Fruit fly (Drosophila melanogaster): Measurements from ENCODE around the gene CG42813.

The CG42813 gene

DNA sequence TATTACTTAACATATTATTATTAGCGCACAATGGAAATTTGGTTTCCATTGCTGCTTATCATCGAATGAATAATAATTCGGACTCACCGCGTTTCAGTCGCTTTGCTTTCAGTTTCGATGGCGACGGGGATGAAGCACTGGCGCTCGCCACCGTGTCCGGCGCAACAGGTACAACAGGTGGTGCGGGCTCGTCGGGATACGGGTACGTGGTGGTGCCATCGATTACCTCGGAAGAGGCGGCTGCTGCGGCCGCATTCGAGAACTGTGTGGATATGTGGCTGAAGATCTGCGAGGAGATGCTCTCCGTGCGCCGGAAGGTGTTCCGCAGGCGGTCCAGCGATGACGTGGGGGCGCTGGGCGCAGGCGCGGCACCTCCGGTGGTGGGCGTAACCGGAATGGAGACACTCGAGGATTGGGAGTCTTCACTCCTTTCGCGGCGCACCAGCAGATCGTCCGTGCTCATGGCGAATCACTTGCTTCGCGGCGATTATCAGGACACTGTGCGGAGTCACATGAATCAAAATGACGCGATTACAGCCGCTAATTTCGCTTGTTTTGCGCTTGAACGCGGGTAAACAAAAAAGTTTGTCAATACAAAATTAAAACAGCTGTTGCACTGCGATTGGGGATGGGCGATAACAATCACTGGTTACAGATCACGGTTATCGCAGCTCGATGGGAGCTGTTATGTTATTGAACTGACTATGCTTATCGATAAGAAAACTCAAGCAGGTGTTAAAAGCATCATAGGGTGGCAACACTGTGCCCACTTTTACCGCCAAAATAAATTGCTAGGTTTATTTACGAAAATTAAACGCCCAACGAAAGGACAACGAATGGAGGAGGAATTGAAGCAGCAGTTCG, 10.3 kb upstream of the CG42813 start, which contains the start of the genes CG31064 and PolA2 (continued):
- TF ChIP-seq psq (GFP tag; optimal IDR thresholded peaks at IDR 0.05) (no peak), Usf (GFP tag; optimal IDR thresholded peaks at IDR 0.05) (no peak), CG7745 (tag; optimal IDR thresholded peaks at IDR 0.05) (no peak), CkIIα-i1 (GFP tag; IDR thresholded peaks at IDR 0.05) (no peak), Neu2 (GFP tag; optimal IDR thresholded peaks at IDR 0.05; ENCODE audit: borderline replicate concordance) (no peak), CG14710 (tag; optimal IDR thresholded peaks at IDR 0.05) (peak; percentile 76), Poxn (GFP tag; IDR thresholded peaks at IDR 0.05) (no peak), BEAF-32 (GFP tag; optimal IDR thresholded peaks at IDR 0.05) (peak; percentile 70), pzg (GFP tag; optimal IDR thresholded peaks at IDR 0.05) (peak; percentile 95), hb (GFP tag; IDR thresholded peaks at IDR 0.05; ENCODE audit: partially characterized antibody) (peak; percentile 89), Mes4 (GFP tag; optimal IDR thresholded peaks at IDR 0.05) (no peak), CG18619 (GFP tag; optimal IDR thresholded peaks at IDR 0.05) (no peak), CHES-1-like (GFP tag; optimal IDR thresholded peaks at IDR 0.05) (peak; percentile 29), dm (GFP tag; optimal IDR thresholded peaks at IDR 0.05) (peak; percentile 42), E2f1 (GFP tag; IDR thresholded peaks at IDR 0.05) (peak; percentile 67; the same call in 1 of the 2 replicates), CG17361 (GFP tag; IDR thresholded peaks at IDR 0.05) (no peak), CG18011 (GFP tag; optimal IDR thresholded peaks at IDR 0.05) (peak; percentile 17), HHEX (GFP tag; optimal IDR thresholded peaks at IDR 0.05) (no peak), da (GFP tag; optimal IDR thresholded peaks at IDR 0.05) (peak; percentile 35), tna (GFP tag; IDR thresholded peaks at IDR 0.05; ENCODE audit: partially characterized antibody) (peak; percentile 83), Ets97D (GFP tag; optimal IDR thresholded peaks at IDR 0.05) (peak; percentile 50), CG11695 (GFP tag; IDR thresholded peaks at IDR 0.05) (0 out of 3 replicates have a peak, but pooled peaks have one; percentile 26), CG1529 (GFP tag; optimal IDR thresholded peaks at IDR 0.05) (no peak), MESR4 (GFP tag; optimal IDR thresholded peaks at IDR 0.05) (peak; percentile 51), Rfx (GFP tag; IDR thresholded peaks at IDR 0.05) (peak; percentile 58), Hr78 (GFP tag; optimal IDR thresholded peaks at IDR 0.05) (no peak), CG4404 (GFP tag; IDR thresholded peaks at IDR 0.05) (0 out of 2 replicates have a peak, but pooled peaks have one; percentile 28), gsb-n (tag; optimal IDR thresholded peaks at IDR 0.05) (no peak), CG17802 (tag; optimal IDR thresholded peaks at IDR 0.05) (no peak), CG4707 (GFP tag; optimal IDR thresholded peaks at IDR 0.05) (peak; percentile 10), CG8765 (GFP tag; IDR thresholded peaks at IDR 0.05) (no peak), CG3847 (GFP tag; IDR thresholded peaks at IDR 0.05) (peak; percentile 51; the same call in 1 of the 2 replicates), Dbx (GFP tag; IDR thresholded peaks at IDR 0.05) (peak; percentile 13; the same call in 1 of the 3 replicates), ci (GFP tag; IDR thresholded peaks at IDR 0.05) (peak; percentile 66; the same call in 2 of the 3 replicates), grn (GFP tag; optimal IDR thresholded peaks at IDR 0.05) (no peak), Lhr (GFP tag; optimal IDR thresholded peaks at IDR 0.05) (no peak), nmo (GFP tag; optimal IDR thresholded peaks at IDR 0.05) (peak; percentile 25), CG13287 (GFP tag; IDR thresholded peaks at IDR 0.05; ENCODE audit: partially characterized antibody) (peak; percentile 88), CG14965 (GFP tag; optimal IDR thresholded peaks at IDR 0.05; ENCODE audit: borderline replicate concordance) (no peak), CG17912 (GFP tag; optimal IDR thresholded peaks at IDR 0.05) (peak; percentile 38), CG33213 (GFP tag; optimal IDR thresholded peaks at IDR 0.05) (no peak), ro (GFP tag; IDR thresholded peaks at IDR 0.05) (no peak), CG15073 (GFP tag; optimal IDR thresholded peaks at IDR 0.05) (no peak), tll (GFP tag; optimal IDR thresholded peaks at IDR 0.05) (no peak), trem (tag; optimal IDR thresholded peaks at IDR 0.05) (peak; percentile 66), CG1792 (GFP tag; optimal IDR thresholded peaks at IDR 0.05) (no peak), HLHmδ (GFP tag; optimal IDR thresholded peaks at IDR 0.05) (peak; percentile 55), peb (GFP tag; IDR thresholded peaks at IDR 0.05) (no peak)
